Worm (Caenorhabditis elegans) whole organism, L4 larva: ENCODE results near the gene otub-3.

Experiments
- F37D6.2 ChIP-seq: sonication (generic microtip); optimal IDR thresholded peaks from 2 replicates; lab custom pipeline; 2016; ENCODE audit warnings: mild to moderate bottlenecking, missing genetic modification characterization, missing compliant biosample characterization
- F44E2.7 ChIP-seq: fragments of 200-800 bp; sonication (Bioruptor generic); IDR thresholded peaks from 2 replicates; pipeline ENCODE4 v2.1.2; 2022; ENCODE audit warnings: missing genetic modification characterization, missing compliant biosample characterization
- T26A8.4 ChIP-seq: fragments of 200-800 bp; sonication (Bioruptor generic); IDR thresholded peaks from 2 replicates; pipeline ENCODE4 v1.3.6; 2022; ENCODE audit warnings: missing genetic modification characterization, missing compliant biosample characterization
- aha-1 ChIP-seq: fragments of 150-350 bp; peaks from one replicate; lab custom pipeline; 2014; ENCODE audit warnings: missing biosample characterization, missing genetic modification characterization
- aly-2 ChIP-seq: sonication (generic microtip); optimal IDR thresholded peaks from 2 replicates; lab custom pipeline; 2018; ENCODE audit warnings: missing biosample characterization, missing genetic modification characterization
- arid-1 ChIP-seq: fragments of 200-800 bp; sonication (Bioruptor generic); conservative IDR thresholded peaks from 2 replicates; pipeline ENCODE4 v1.3.6; 2022; ENCODE audit warnings: missing genetic modification reagents, missing genetic modification characterization, missing compliant biosample characterization
- ceh-28 ChIP-seq: fragments of 150-350 bp; optimal IDR thresholded peaks from 2 replicates; lab custom pipeline; 2014; ENCODE audit warnings: missing biosample characterization, missing genetic modification reagents, missing genetic modification characterization
- ceh-44 ChIP-seq: fragments of 200-800 bp; sonication (Bioruptor generic); IDR thresholded peaks from 2 replicates; pipeline ENCODE4 v1.3.6; 2022; ENCODE audit warnings: missing genetic modification reagents, missing genetic modification characterization, missing compliant biosample characterization
- ceh-62 ChIP-seq: sonication (generic microtip); optimal IDR thresholded peaks from 2 replicates; lab custom pipeline; 2017; ENCODE audit warnings: missing biosample characterization, missing genetic modification characterization
- ces-1 ChIP-seq: fragments of 150-350 bp; sonication (generic microtip); optimal IDR thresholded peaks from 4 replicates; lab custom pipeline; 2014; ENCODE audit warnings: missing biosample characterization, missing genetic modification reagents, missing genetic modification characterization
- cey-2 ChIP-seq: sonication (generic microtip); optimal IDR thresholded peaks from 3 replicates; lab custom pipeline; 2017; ENCODE audit warnings: missing genetic modification characterization, mild to moderate bottlenecking, missing compliant biosample characterization, antibody characterized with exemption, borderline replicate concordance; ENCODE audit not compliant: insufficient read depth
- daf-12 ChIP-seq: fragments of 150-350 bp; optimal IDR thresholded peaks from 2 replicates; lab custom pipeline; 2014; ENCODE audit warnings: missing biosample characterization, missing genetic modification reagents, missing genetic modification characterization
- daf-16 ChIP-seq, 3 experiments: sonication (generic microtip); optimal IDR thresholded peaks; 2 replicates each; lab custom pipeline; 2016 to 2017; ENCODE audit warnings: missing genetic modification characterization in 3 of 3, missing genetic modification reagents in 3 of 3, mild to moderate bottlenecking in 2 of 3, missing compliant biosample characterization in 2 of 3, missing biosample characterization in 1 of 3, moderate library complexity in 1 of 3
- daf-8 ChIP-seq: fragments of 200-800 bp; sonication (Bioruptor generic); IDR thresholded peaks from 2 replicates; pipeline ENCODE4 v1.3.6; 2022; ENCODE audit warnings: missing genetic modification characterization, missing compliant biosample characterization
- dmd-6 ChIP-seq: fragments of 200-800 bp; sonication (Bioruptor generic); IDR thresholded peaks from 2 replicates; pipeline ENCODE4 v1.3.6; 2022; ENCODE audit warnings: missing genetic modification reagents, missing genetic modification characterization, missing compliant biosample characterization
- dmd-9 ChIP-seq: fragments of 200-800 bp; sonication (Bioruptor generic); IDR thresholded peaks from 2 replicates; pipeline ENCODE4 v1.3.6; 2022; ENCODE audit warnings: missing genetic modification reagents, missing genetic modification characterization, missing compliant biosample characterization
- dpl-1 ChIP-seq: fragments of 150-350 bp; optimal IDR thresholded peaks from 2 replicates; lab custom pipeline; 2014; ENCODE audit warnings: missing biosample characterization, missing genetic modification reagents, missing genetic modification characterization
- dve-1 ChIP-seq: sonication (generic microtip); optimal IDR thresholded peaks from 2 replicates; lab custom pipeline; 2017; ENCODE audit warnings: antibody characterized with exemption, mild to moderate bottlenecking, missing genetic modification characterization, missing compliant biosample characterization; ENCODE audit not compliant: insufficient read depth
- egl-27 ChIP-seq: sonication (generic microtip); optimal IDR thresholded peaks from 3 replicates; lab custom pipeline; 2017; ENCODE audit warnings: missing biosample characterization, missing genetic modification reagents, missing genetic modification characterization
- egl-43 ChIP-seq: fragments of 200-800 bp; sonication (Bioruptor generic); IDR thresholded peaks from 2 replicates; pipeline ENCODE4 v1.3.6; 2022; ENCODE audit warnings: missing genetic modification reagents, missing genetic modification characterization, missing compliant biosample characterization
- fos-1 ChIP-seq: fragments of 150-350 bp; optimal IDR thresholded peaks from 2 replicates; lab custom pipeline; 2014; ENCODE audit warnings: missing biosample characterization, missing genetic modification characterization
- gei-8 ChIP-seq: fragments of 200-800 bp; sonication (Bioruptor generic); optimal IDR thresholded peaks from 2 replicates; lab custom pipeline; 2018; ENCODE audit warnings: mild to moderate bottlenecking, missing genetic modification characterization, missing compliant biosample characterization
- hif-1 ChIP-seq, 2 experiments: sonication (generic microtip); optimal IDR thresholded peaks; 2 replicates each; lab custom pipeline; 2016 to 2017; ENCODE audit warnings: missing compliant biosample characterization in 2 of 2, missing genetic modification characterization in 2 of 2, missing genetic modification reagents in 2 of 2, missing genotype in 2 of 2, mild to moderate bottlenecking in 1 of 2
- hmg-1.1 ChIP-seq: fragments of 200-800 bp; sonication (Bioruptor generic); IDR thresholded peaks from 2 replicates; pipeline ENCODE4 v1.3.6; 2022; ENCODE audit warnings: missing genetic modification reagents, missing genetic modification characterization, missing compliant biosample characterization
- lin-1 ChIP-seq: fragments of 200-800 bp; sonication (Bioruptor generic); IDR thresholded peaks from 2 replicates; pipeline ENCODE4 v1.3.6; 2022; ENCODE audit warnings: missing genetic modification reagents, missing genetic modification characterization, missing compliant biosample characterization
- lin-29 ChIP-seq: fragments of 200-800 bp; sonication (Bioruptor generic); IDR thresholded peaks from 2 replicates; pipeline ENCODE4 v1.3.6; 2022; ENCODE audit warnings: missing genetic modification reagents, missing genetic modification characterization, missing compliant biosample characterization
- lin-39 ChIP-seq: fragments of 150-350 bp; optimal IDR thresholded peaks from 2 replicates; lab custom pipeline; 2014; ENCODE audit warnings: missing biosample characterization, missing genetic modification reagents, missing genetic modification characterization
- madf-9 ChIP-seq: fragments of 200-800 bp; sonication (Bioruptor generic); conservative IDR thresholded peaks from 2 replicates; pipeline ENCODE4 v1.3.6; 2022; ENCODE audit warnings: missing genetic modification reagents, missing genetic modification characterization, missing compliant biosample characterization
- mdl-1 ChIP-seq, 2 experiments: fragments of 150-350 bp in 1 of 2; sonication (generic microtip) in 1 of 2; optimal IDR thresholded peaks; 2 replicates each; lab custom pipeline; 2014 to 2017; ENCODE audit warnings: missing biosample characterization in 2 of 2, missing genetic modification characterization in 2 of 2
- mdt-29 ChIP-seq: fragments of 200-800 bp; sonication (Bioruptor generic); IDR thresholded peaks from 2 replicates; pipeline ENCODE4 v1.3.6; 2022; ENCODE audit warnings: missing genetic modification reagents, missing genetic modification characterization, missing compliant biosample characterization
- nhr-102 ChIP-seq: sonication (generic microtip); optimal IDR thresholded peaks from 2 replicates; lab custom pipeline; 2016; ENCODE audit warnings: mild to moderate bottlenecking, missing genetic modification characterization, moderate library complexity, missing compliant biosample characterization
- nhr-11 ChIP-seq: fragments of 150-350 bp; optimal IDR thresholded peaks from 2 replicates; lab custom pipeline; 2014; ENCODE audit warnings: missing biosample characterization, missing genetic modification characterization
- nhr-111 ChIP-seq: fragments of 200-800 bp; sonication (Bioruptor generic); optimal IDR thresholded peaks from 2 replicates; lab custom pipeline; 2018; ENCODE audit warnings: mild to moderate bottlenecking, missing genetic modification characterization, missing compliant biosample characterization
- nhr-25 ChIP-seq: sonication (generic microtip); optimal IDR thresholded peaks from 2 replicates; lab custom pipeline; 2017; ENCODE audit warnings: missing genetic modification characterization, mild to moderate bottlenecking, missing compliant biosample characterization, antibody characterized with exemption, moderate library complexity, borderline replicate concordance; ENCODE audit not compliant: insufficient read depth
- nhr-28 ChIP-seq: fragments of 150-350 bp; optimal IDR thresholded peaks from 2 replicates; lab custom pipeline; 2014; ENCODE audit warnings: missing biosample characterization, missing genetic modification characterization
- nhr-42 ChIP-seq: fragments of 200-800 bp; sonication (Bioruptor generic); IDR thresholded peaks from 2 replicates; pipeline ENCODE4 v1.3.6; 2022; ENCODE audit warnings: missing genetic modification characterization, missing compliant biosample characterization
- nhr-76 ChIP-seq: fragments of 150-350 bp; optimal IDR thresholded peaks from 2 replicates; lab custom pipeline; 2014; ENCODE audit warnings: missing biosample characterization, missing genetic modification characterization
- nhr-77 ChIP-seq: fragments of 150-350 bp; optimal IDR thresholded peaks from 2 replicates; lab custom pipeline; 2014; ENCODE audit warnings: missing biosample characterization, missing genetic modification characterization
- pha-4 ChIP-seq, 2 experiments: fragments of 150-350 bp in 1 of 2; fragments of 200-800 bp in 1 of 2; sonication (Bioruptor generic) in 1 of 2; IDR thresholded peaks in 1 of 2; optimal IDR thresholded peaks in 1 of 2; 2 replicates each; pipeline versions ENCODE4 v1.3.6 to Lab custom; 2014 to 2022; ENCODE audit warnings: missing genetic modification characterization in 2 of 2, missing genetic modification reagents in 2 of 2, missing biosample characterization in 1 of 2, missing compliant biosample characterization in 1 of 2
- php-3 ChIP-seq: fragments of 200-800 bp; sonication (Bioruptor generic); IDR thresholded peaks from 2 replicates; pipeline ENCODE4 v1.3.6; 2022; ENCODE audit warnings: missing genetic modification reagents, missing genetic modification characterization, missing compliant biosample characterization
- pqm-1 ChIP-seq: sonication (generic microtip); optimal IDR thresholded peaks from 2 replicates; lab custom pipeline; 2017; ENCODE audit warnings: missing biosample characterization, missing genetic modification characterization
- skn-1 ChIP-seq: fragments of 150-350 bp; optimal IDR thresholded peaks from 2 replicates; lab custom pipeline; 2014; ENCODE audit warnings: missing biosample characterization, missing genetic modification characterization
- spr-1 ChIP-seq: sonication (generic microtip); optimal IDR thresholded peaks from 2 replicates; lab custom pipeline; 2016; ENCODE audit warnings: mild to moderate bottlenecking, missing genetic modification characterization, missing compliant biosample characterization
- tra-1 ChIP-seq: fragments of 200-800 bp; sonication (Bioruptor generic); IDR thresholded peaks from 2 replicates; pipeline ENCODE4 v1.3.6; 2022; ENCODE audit warnings: missing genetic modification reagents, missing genetic modification characterization, missing compliant biosample characterization
- unc-62 ChIP-seq, 3 experiments: fragments of 150-350 bp in 1 of 3; sonication (generic microtip); optimal IDR thresholded peaks in 2 of 3; peaks in 1 of 3; 1 replicate in 1 of 3; 2 replicates in 2 of 3; lab custom pipeline; 2014 to 2017; ENCODE audit warnings: missing biosample characterization in 3 of 3, missing genetic modification characterization in 3 of 3, missing genetic modification reagents in 3 of 3, missing genotype in 1 of 3
- vab-7 ChIP-seq: fragments of 200-800 bp; sonication (Bioruptor generic); IDR thresholded peaks from 2 replicates; pipeline ENCODE4 v1.3.6; 2022; ENCODE audit warnings: missing genetic modification reagents, missing genetic modification characterization, missing compliant biosample characterization
- zfp-2 ChIP-seq: sonication (generic microtip); optimal IDR thresholded peaks from 2 replicates; lab custom pipeline; 2016; ENCODE audit warnings: mild to moderate bottlenecking, missing genetic modification characterization, missing compliant biosample characterization
- zip-2 ChIP-seq: fragments of 150-350 bp; optimal IDR thresholded peaks from 2 replicates; lab custom pipeline; 2014; ENCODE audit warnings: missing biosample characterization, missing genetic modification characterization

The otub-3 gene

DNA sequence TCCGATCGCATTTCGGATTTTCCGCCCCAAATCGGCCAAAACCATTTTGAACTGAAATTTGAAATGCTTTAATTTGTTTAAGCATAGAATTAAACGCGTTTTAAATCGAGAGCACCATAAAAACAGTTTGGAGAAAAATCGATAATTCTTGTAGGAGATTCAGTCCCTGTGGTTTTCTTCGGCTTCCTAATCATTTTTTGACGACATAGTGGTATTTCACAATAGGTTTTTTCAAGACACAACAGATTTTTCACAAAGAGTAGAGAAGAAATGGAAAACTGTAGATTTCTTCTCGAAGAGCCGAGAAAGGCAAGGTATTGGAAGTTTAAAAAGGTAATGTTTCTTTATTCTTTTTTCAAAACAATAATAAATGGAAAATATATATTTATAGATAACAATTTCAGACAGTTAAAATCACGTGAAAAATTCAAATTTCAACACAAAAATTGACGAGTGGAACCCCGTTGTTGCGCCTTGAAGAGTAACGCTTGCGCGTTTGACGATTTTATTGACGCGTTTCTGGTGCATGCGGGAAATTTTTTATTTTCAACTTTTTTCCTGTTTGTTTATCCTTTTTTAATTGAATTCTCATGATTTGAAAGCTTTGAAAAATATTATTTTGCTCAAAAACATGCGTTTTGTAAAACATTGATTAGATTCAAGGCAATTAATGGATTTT is 15.8 kb downstream of the otub-3 start, which contains the start of gene F21D5.7:
TSS of gene F21D5.7 (minus strand) at position 51 of the 679 bp plus-strand sequence.
- TF ChIP-seq madf-9 (GFP tag; lab: Robert Waterston, UW) = 0 out of 2 replicates have a peak, but pooled peaks have one; percentile 37
- no peak for TF ChIP-seq daf-8
- TF ChIP-seq zfp-2 (tag; lab: Kevin White, UChicago) = no peak
- no peak for TF ChIP-seq zip-2 (tag; lab: Kevin White, UChicago)
- TF ChIP-seq cey-2 (tag; lab: Kevin White, UChicago) = no peak
- TF ChIP-seq nhr-42 (GFP tag; lab: Robert Waterston, UW) = no peak
- no peak for TF ChIP-seq nhr-111
- TF ChIP-seq nhr-25 (tag; lab: Kevin White, UChicago) = no peak
- TF ChIP-seq ceh-62 (tag; lab: Kevin White, UChicago) = no peak
- TF ChIP-seq spr-1 = peak; percentile 46
- peak; percentile 12 for TF ChIP-seq nhr-11
- TF ChIP-seq daf-12 (tag; lab: Kevin White, UChicago) = no peak
- no peak for TF ChIP-seq aly-2 (tag; lab: Kevin White, UChicago)
- no peak for TF ChIP-seq F44E2.7 (GFP tag; lab: Robert Waterston, UW)
- TF ChIP-seq dmd-9 = no peak
- peak; percentile 34; the same call in 1 of the 2 replicates for TF ChIP-seq hmg-1.1
- TF ChIP-seq mdl-1 (tag; optimal IDR thresholded peaks at IDR 0.05; lab: Kevin White, UChicago) = peak in 1 of 2 experiments; percentile 51
- TF ChIP-seq dve-1 (tag; lab: Kevin White, UChicago) = peak; percentile 91
- TF ChIP-seq unc-62 (GFP tag; optimal IDR thresholded peaks at IDR 0.05 in 1 of 2; lab: Kevin White, UChicago) = peak in 1 of 2 experiments; percentile 51
- TF ChIP-seq unc-62 (tag; optimal IDR thresholded peaks at IDR 0.05; lab: Kevin White, UChicago) = no peak
- no peak for TF ChIP-seq arid-1 (GFP tag; lab: Robert Waterston, UW)
- no peak for TF ChIP-seq lin-39
- TF ChIP-seq lin-1 = no peak
- TF ChIP-seq dmd-6 (GFP tag; lab: Robert Waterston, UW) = no peak; the same call in none of the 2 replicates
- peak; percentile 52; the same call in 1 of the 2 replicates for TF ChIP-seq pha-4 (GFP tag; IDR thresholded peaks at IDR 0.05; lab: Robert Waterston, UW)
- TF ChIP-seq pha-4 (tag; optimal IDR thresholded peaks at IDR 0.05; lab: Kevin White, UChicago) = peak; percentile 80
- TF ChIP-seq ceh-28 (tag; lab: Kevin White, UChicago) = peak; percentile 33
- no peak for TF ChIP-seq egl-27 (tag; lab: Kevin White, UChicago)
- TF ChIP-seq aha-1 (tag; lab: Kevin White, UChicago) = peak; percentile 76
- no peak for TF ChIP-seq gei-8 (GFP tag; lab: Kevin White, UChicago)
- TF ChIP-seq nhr-102 (tag; lab: Kevin White, UChicago) = peak; percentile 74
- TF ChIP-seq nhr-77 = peak; percentile 58
- peak; percentile 22 for TF ChIP-seq F37D6.2 (tag; lab: Kevin White, UChicago)
- TF ChIP-seq mdt-29 (GFP tag; lab: Robert Waterston, UW) = no peak
- TF ChIP-seq daf-16 (GFP tag; optimal IDR thresholded peaks at IDR 0.05; lab: Kevin White, UChicago) = peak in 1 of 2 experiments; percentile 34
- peak; percentile 70 for TF ChIP-seq daf-16 (tag; optimal IDR thresholded peaks at IDR 0.05; lab: Kevin White, UChicago)
- TF ChIP-seq egl-43 = no peak
- TF ChIP-seq tra-1 (GFP tag; lab: Robert Waterston, UW) = no peak
- TF ChIP-seq dpl-1 (GFP tag; lab: Kevin White, UChicago) = peak; percentile 86
- no peak for TF ChIP-seq vab-7 (GFP tag; lab: Robert Waterston, UW)
- no peak for TF ChIP-seq fos-1 (tag; lab: Kevin White, UChicago)
- TF ChIP-seq pqm-1 (tag; lab: Kevin White, UChicago) = no peak
- TF ChIP-seq ces-1 (GFP tag; lab: Kevin White, UChicago) = no peak
- TF ChIP-seq php-3 (GFP tag; lab: Robert Waterston, UW) = peak; percentile 80
- TF ChIP-seq hif-1 (tag; optimal IDR thresholded peaks at IDR 0.05; lab: Kevin White, UChicago) = peak in 1 of 2 experiments; percentile 44
- TF ChIP-seq lin-29 = no peak
- no peak for TF ChIP-seq skn-1 (tag; lab: Kevin White, UChicago)
- TF ChIP-seq T26A8.4 (GFP tag; lab: Robert Waterston, UW) = peak; percentile 94; the same call in 1 of the 2 replicates
- peak; percentile 56 for TF ChIP-seq nhr-28 (tag; lab: Kevin White, UChicago)
- no peak for TF ChIP-seq nhr-76 (tag; lab: Kevin White, UChicago)
- no peak for TF ChIP-seq ceh-44
